Worm (Caenorhabditis elegans) whole organism, late embryonic: ENCODE data around the gene F54B11.10.

Experiments used
- C08G9.2 ChIP-seq: sonication (generic microtip); optimal IDR thresholded peaks from 2 replicates; lab custom pipeline; 2016; ENCODE audit warnings: mild to moderate bottlenecking, missing genetic modification characterization, moderate library complexity, missing compliant biosample characterization
- K02D7.2 ChIP-seq: sonication (generic microtip); optimal IDR thresholded peaks from 2 replicates; lab custom pipeline; 2017; ENCODE audit warnings: mild to moderate bottlenecking, missing genetic modification characterization, missing compliant biosample characterization
- K09A11.1 ChIP-seq: sonication (generic microtip); optimal IDR thresholded peaks from 2 replicates; lab custom pipeline; 2017; ENCODE audit warnings: antibody characterized with exemption, mild to moderate bottlenecking, missing genetic modification characterization, missing compliant biosample characterization; ENCODE audit not compliant: insufficient read depth
- T23F11.4 ChIP-seq: fragments of 200-800 bp; sonication (Bioruptor generic); optimal IDR thresholded peaks from 2 replicates; lab custom pipeline; 2018; ENCODE audit warnings: mild to moderate bottlenecking, missing genetic modification characterization, missing compliant biosample characterization
- Y22D7AL.16 ChIP-seq: sonication (generic microtip); optimal IDR thresholded peaks from 2 replicates; lab custom pipeline; 2016; ENCODE audit warnings: missing genetic modification characterization, missing compliant biosample characterization
- ama-1 ChIP-seq: fragments of 150-350 bp; optimal IDR thresholded peaks from 2 replicates; lab custom pipeline; 2014
- ceh-14 ChIP-seq: sonication (generic microtip); optimal IDR thresholded peaks from 2 replicates; lab custom pipeline; 2016; ENCODE audit warnings: missing genotype, missing genetic modification characterization, missing compliant biosample characterization
- ceh-18 ChIP-seq: sonication (generic microtip); optimal IDR thresholded peaks from 2 replicates; lab custom pipeline; 2016; ENCODE audit warnings: missing genetic modification characterization, missing compliant biosample characterization
- ceh-19 ChIP-seq: fragments of 200-800 bp; sonication (Bioruptor generic); optimal IDR thresholded peaks from 2 replicates; lab custom pipeline; 2018; ENCODE audit warnings: mild to moderate bottlenecking, missing genetic modification characterization, missing compliant biosample characterization
- ceh-22 ChIP-seq: sonication (generic microtip); optimal IDR thresholded peaks from 2 replicates; lab custom pipeline; 2017; ENCODE audit warnings: missing biosample characterization, missing genetic modification characterization
- ceh-24 ChIP-seq: sonication (generic microtip); optimal IDR thresholded peaks from 2 replicates; lab custom pipeline; 2016; ENCODE audit warnings: mild to moderate bottlenecking, missing genetic modification characterization, missing compliant biosample characterization
- ceh-30 ChIP-seq: fragments of 150-350 bp; optimal IDR thresholded peaks from 2 replicates; lab custom pipeline; 2014; ENCODE audit warnings: missing biosample characterization, missing genetic modification characterization
- ceh-31 ChIP-seq: sonication (generic microtip); optimal IDR thresholded peaks from 2 replicates; lab custom pipeline; 2016; ENCODE audit warnings: missing genetic modification characterization, missing compliant biosample characterization
- ceh-34 ChIP-seq: sonication (generic microtip); optimal IDR thresholded peaks from 2 replicates; lab custom pipeline; 2016; ENCODE audit warnings: mild to moderate bottlenecking, missing genetic modification characterization, missing compliant biosample characterization
- che-1 ChIP-seq: sonication (generic microtip); optimal IDR thresholded peaks from 2 replicates; lab custom pipeline; 2016; ENCODE audit warnings: mild to moderate bottlenecking, missing genetic modification characterization, missing compliant biosample characterization
- dmd-4 ChIP-seq: sonication (generic microtip); optimal IDR thresholded peaks from 2 replicates; lab custom pipeline; 2016; ENCODE audit warnings: borderline replicate concordance, missing genetic modification characterization, missing compliant biosample characterization
- dve-1 ChIP-seq: sonication (generic microtip); optimal IDR thresholded peaks from 2 replicates; lab custom pipeline; 2017; ENCODE audit warnings: antibody characterized with exemption, mild to moderate bottlenecking, missing genetic modification characterization, missing compliant biosample characterization
- elt-2 ChIP-seq: sonication (generic microtip); optimal IDR thresholded peaks from 2 replicates; lab custom pipeline; 2016; ENCODE audit warnings: missing genetic modification reagents, missing genetic modification characterization, missing compliant biosample characterization
- elt-4 ChIP-seq: sonication (generic microtip); optimal IDR thresholded peaks from 2 replicates; lab custom pipeline; 2016; ENCODE audit warnings: missing genetic modification characterization, missing compliant biosample characterization
- eyg-1 ChIP-seq: sonication (generic microtip); optimal IDR thresholded peaks from 2 replicates; lab custom pipeline; 2016; ENCODE audit warnings: missing genotype, missing genetic modification characterization, missing compliant biosample characterization
- fax-1 ChIP-seq: sonication (generic microtip); optimal IDR thresholded peaks from 2 replicates; lab custom pipeline; 2016; ENCODE audit warnings: missing genotype, missing genetic modification characterization, missing compliant biosample characterization
- hlh-13 ChIP-seq: fragments of 200-800 bp; sonication (Bioruptor generic); optimal IDR thresholded peaks from 2 replicates; lab custom pipeline; 2018; ENCODE audit warnings: mild to moderate bottlenecking, missing genetic modification characterization, missing compliant biosample characterization
- hlh-15 ChIP-seq: sonication (generic microtip); optimal IDR thresholded peaks from 2 replicates; lab custom pipeline; 2016; ENCODE audit warnings: missing genetic modification characterization, missing compliant biosample characterization
- hlh-8 ChIP-seq: sonication (generic microtip); optimal IDR thresholded peaks from 2 replicates; lab custom pipeline; 2016; ENCODE audit warnings: missing genotype, missing genetic modification characterization, missing compliant biosample characterization
- madf-2 ChIP-seq: sonication (generic microtip); optimal IDR thresholded peaks from 2 replicates; lab custom pipeline; 2017; ENCODE audit warnings: missing genetic modification characterization, missing compliant biosample characterization
- mec-3 ChIP-seq: sonication (generic microtip); optimal IDR thresholded peaks from 2 replicates; lab custom pipeline; 2016; ENCODE audit warnings: borderline replicate concordance, missing genetic modification characterization, missing compliant biosample characterization
- nfya-1 ChIP-seq: sonication (generic microtip); optimal IDR thresholded peaks from 2 replicates; lab custom pipeline; 2017; ENCODE audit warnings: missing genetic modification characterization, mild to moderate bottlenecking, missing compliant biosample characterization, antibody characterized with exemption, moderate library complexity
- npax-4 ChIP-seq: sonication (generic microtip); optimal IDR thresholded peaks from 2 replicates; lab custom pipeline; 2016; ENCODE audit warnings: missing genetic modification characterization, missing compliant biosample characterization
- odd-2 ChIP-seq: sonication (generic microtip); optimal IDR thresholded peaks from 2 replicates; lab custom pipeline; 2017; ENCODE audit warnings: antibody characterized with exemption, mild to moderate bottlenecking, missing genetic modification characterization, missing compliant biosample characterization
- pat-9 ChIP-seq: fragments of 200-800 bp; sonication (Bioruptor generic); optimal IDR thresholded peaks from 2 replicates; lab custom pipeline; 2018; ENCODE audit warnings: mild to moderate bottlenecking, missing genetic modification characterization, moderate library complexity, missing compliant biosample characterization
- ref-2 ChIP-seq: sonication (generic microtip); optimal IDR thresholded peaks from 2 replicates; lab custom pipeline; 2016; ENCODE audit warnings: missing genetic modification characterization, missing compliant biosample characterization
- sdc-2 ChIP-seq: sonication (generic microtip); optimal IDR thresholded peaks from 2 replicates; lab custom pipeline; 2016; ENCODE audit warnings: missing genotype, missing genetic modification characterization, missing compliant biosample characterization
- syd-9 ChIP-seq: sonication (generic microtip); optimal IDR thresholded peaks from 2 replicates; lab custom pipeline; 2016; ENCODE audit warnings: mild to moderate bottlenecking, missing genetic modification characterization, moderate library complexity, missing compliant biosample characterization
- tbx-7 ChIP-seq: sonication (generic microtip); optimal IDR thresholded peaks from 2 replicates; lab custom pipeline; 2016; ENCODE audit warnings: missing genotype, missing genetic modification characterization, missing compliant biosample characterization
- unc-42 ChIP-seq: sonication (generic microtip); optimal IDR thresholded peaks from 2 replicates; lab custom pipeline; 2016; ENCODE audit warnings: missing genotype, missing genetic modification characterization, missing compliant biosample characterization
- unc-86 ChIP-seq: sonication (generic microtip); optimal IDR thresholded peaks from 2 replicates; lab custom pipeline; 2016; ENCODE audit warnings: missing genetic modification characterization, missing compliant biosample characterization
- zip-5 ChIP-seq: sonication (generic microtip); optimal IDR thresholded peaks from 2 replicates; lab custom pipeline; 2016; ENCODE audit warnings: missing genetic modification characterization, missing compliant biosample characterization

The F54B11.10 gene

ce11 chrX:13581820-13582219 lies at the start of gene F54B11.10:
Gene F54B11.10, plus strand, starts transcription at chrX:13582120.
- TF ChIP-seq Y22D7AL.16 (tag; lab: Kevin White, UChicago) = no peak

DNA sequence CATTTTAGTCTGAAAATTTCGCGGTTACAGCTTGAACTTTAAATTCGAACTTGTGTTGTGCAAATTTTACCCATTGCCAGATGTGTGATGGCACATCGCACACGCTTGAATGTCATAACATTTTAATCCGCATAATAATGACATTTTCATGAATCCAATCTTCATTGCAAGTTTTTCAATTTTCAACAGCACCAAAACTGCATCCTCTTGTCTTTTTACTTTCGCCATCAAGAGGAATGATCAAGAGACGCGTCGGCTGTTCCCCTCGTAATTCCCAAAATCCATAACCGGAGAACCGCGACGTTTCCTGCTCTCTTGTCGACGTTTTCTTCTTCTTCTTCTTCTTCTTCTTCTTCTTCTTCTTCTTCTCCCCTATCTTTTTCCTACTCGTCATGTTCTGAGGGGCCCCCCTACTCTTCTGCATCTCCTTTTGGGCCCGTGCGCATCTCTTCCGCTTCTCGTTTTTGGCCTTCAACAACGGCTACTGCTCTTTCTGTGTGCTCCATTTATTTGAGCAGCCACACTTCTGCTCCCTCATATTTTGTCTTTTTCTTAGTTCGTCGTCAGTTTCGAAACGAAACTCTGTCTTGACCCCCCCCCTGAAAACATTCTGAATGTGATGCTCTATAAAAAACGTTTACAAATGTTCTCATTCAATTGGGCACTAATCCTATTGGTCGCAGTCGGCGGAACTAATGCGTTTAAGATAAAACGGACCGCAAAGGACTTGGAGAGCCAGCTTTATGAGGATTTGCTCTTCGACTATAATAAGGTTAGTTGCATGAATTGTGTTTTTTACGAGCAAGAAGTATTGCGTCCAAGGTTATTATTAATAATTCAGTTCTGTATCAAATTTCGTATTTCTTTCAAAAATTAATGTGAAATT lies 49.3 kb upstream of the F54B11.10 start, which contains the start of gene acr-12:
Gene acr-12 (plus strand): TSS at position 430 of the 886 bp plus-strand sequence.
- TF ChIP-seq ceh-14 (tag; lab: Kevin White, UChicago) (no peak), pat-9 (tag; lab: Kevin White, UChicago) (peak; percentile 5), sdc-2 (tag; lab: Kevin White, UChicago) (peak; percentile 21), unc-42 (peak; percentile 79), ceh-31 (tag; lab: Kevin White, UChicago) (peak; percentile 27), syd-9 (tag; lab: Kevin White, UChicago) (no peak), ref-2 (peak; percentile 22)
- TF ChIP-seq, all 69 proteins: peak for 5

ce11 chrX:13536759-13537158 lies 45.2 kb upstream of the F54B11.10 start, which contains the start of gene R01E6.5:
Gene R01E6.5, plus strand, starts transcription at chrX:13537059.
- TF ChIP-seq C08G9.2 (tag; lab: Kevin White, UChicago) (no peak), tbx-7 (tag; lab: Kevin White, UChicago) (no peak), npax-4 (tag; lab: Kevin White, UChicago) (no peak), ceh-30 (tag; lab: Kevin White, UChicago) (no peak), hlh-15 (tag; lab: Kevin White, UChicago) (no peak), hlh-8 (no peak), elt-4 (tag; lab: Kevin White, UChicago) (no peak), dmd-4 (no peak), elt-2 (tag; lab: Kevin White, UChicago) (no peak), mec-3 (tag; lab: Kevin White, UChicago) (no peak), ama-1 (lab: Kevin White, UChicago) (no peak), ceh-24 (no peak), K09A11.1 (tag; lab: Kevin White, UChicago) (no peak), madf-2 (tag; lab: Kevin White, UChicago) (no peak), eyg-1 (tag; lab: Kevin White, UChicago) (no peak), K02D7.2 (tag; lab: Kevin White, UChicago) (no peak), hlh-13 (GFP tag; lab: Kevin White, UChicago) (no peak), dve-1 (tag; lab: Kevin White, UChicago) (no peak), ceh-22 (tag; lab: Kevin White, UChicago) (no peak)

DNA sequence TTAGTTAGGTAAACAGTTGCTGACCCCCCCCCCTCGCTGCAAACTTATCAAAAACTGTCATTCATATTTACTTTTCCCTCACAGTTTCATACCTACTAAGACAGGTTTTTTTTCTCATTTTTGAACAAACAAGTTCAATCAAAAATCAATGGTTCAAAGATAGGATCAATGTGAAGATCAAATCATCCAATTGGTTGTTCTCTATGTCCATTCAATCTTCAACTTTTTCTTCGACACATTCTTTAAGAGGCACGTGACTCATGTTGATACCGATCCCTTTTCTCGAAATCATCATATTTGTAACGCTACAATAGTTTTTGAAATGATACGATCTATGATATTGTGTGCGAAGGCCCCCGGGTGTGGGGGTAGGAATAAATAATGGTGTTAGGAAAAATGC lies 42.2 kb upstream of the F54B11.10 start:
- TF ChIP-seq ceh-31 (tag; lab: Kevin White, UChicago) (no peak), ama-1 (lab: Kevin White, UChicago) (no peak), C08G9.2 (tag; lab: Kevin White, UChicago) (no peak), zip-5 (tag; lab: Kevin White, UChicago) (no peak)
- TF ChIP-seq, all 69 proteins: peak for 0

DNA sequence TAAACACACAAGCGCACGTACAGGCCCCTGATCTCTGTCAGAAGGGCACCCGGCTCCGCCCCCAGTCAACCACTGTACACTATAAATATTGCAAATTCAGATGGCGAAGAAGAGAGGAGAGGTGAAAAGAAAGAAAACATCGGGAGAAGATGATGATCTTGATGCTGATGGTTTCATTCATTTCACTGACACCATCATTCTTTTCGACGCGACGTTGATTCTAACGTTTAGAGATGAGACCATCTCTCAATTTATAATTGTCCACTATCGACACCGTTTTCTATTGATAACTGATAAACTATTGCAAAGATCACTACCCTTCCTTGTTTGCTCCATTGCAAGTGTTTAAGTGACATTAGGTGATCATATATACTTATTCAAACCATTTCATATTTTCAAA lies 40.6 kb upstream of the F54B11.10 start:
- TF ChIP-seq hlh-8 (no peak), dve-1 (tag; lab: Kevin White, UChicago) (peak; percentile 15)

DNA sequence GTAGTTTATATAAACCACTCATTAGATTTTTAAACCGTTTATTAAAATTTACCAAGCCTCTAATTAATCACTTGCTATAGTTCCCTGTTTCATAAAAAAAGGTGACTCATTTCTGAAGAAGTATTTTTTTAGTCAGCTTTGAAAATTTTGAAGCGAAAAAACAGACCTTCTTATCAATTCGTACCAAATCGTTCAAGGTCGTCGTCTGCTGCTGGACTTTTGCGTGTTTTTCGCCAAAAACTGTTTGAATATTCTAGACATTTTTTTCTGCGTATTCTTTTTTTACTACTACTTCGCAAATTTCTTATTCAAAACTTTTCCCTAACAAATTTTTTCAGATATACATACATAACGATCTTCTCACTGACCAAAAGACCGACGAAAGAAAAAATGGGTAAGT lies 39.7 kb upstream of the F54B11.10 start, which contains the start of gene cah-4:
Gene cah-4 (plus strand): TSS at position 339 of the 400 bp plus-strand sequence.
- no peak for TF ChIP-seq Y22D7AL.16 (tag; lab: Kevin White, UChicago)
- TF ChIP-seq ceh-34 (tag; lab: Kevin White, UChicago) = no peak
- no peak for TF ChIP-seq odd-2
- TF ChIP-seq fax-1 = no peak
- TF ChIP-seq T23F11.4 (GFP tag; lab: Kevin White, UChicago) = no peak
- TF ChIP-seq che-1 (tag; lab: Kevin White, UChicago) = no peak
- TF ChIP-seq nfya-1 (tag; lab: Kevin White, UChicago) = no peak
- no peak for TF ChIP-seq ceh-19 (GFP tag; lab: Kevin White, UChicago)
- TF ChIP-seq ceh-18 (tag; lab: Kevin White, UChicago) = no peak
- no peak for TF ChIP-seq unc-86 (tag; lab: Kevin White, UChicago)
- TF ChIP-seq ceh-30 (tag; lab: Kevin White, UChicago) = no peak
- no peak for TF ChIP-seq ama-1 (lab: Kevin White, UChicago)
